Fruit fly (Drosophila melanogaster): ENCODE data around the gene CG9588.

Gene CG9588

dm6 chr3R:13715674-13716454 lies 39.4 kb upstream of the CG9588 start (continued):
- TF ChIP-seq CG5245 (GFP tag; optimal IDR thresholded peaks at IDR 0.05): no peak
- no peak for TF ChIP-seq fd96Cb (tag; optimal IDR thresholded peaks at IDR 0.05)
- peak; percentile 30 for TF ChIP-seq Blimp-1 (GFP tag; optimal IDR thresholded peaks at IDR 0.05)
- peak; percentile 97 for TF ChIP-seq pros (GFP tag; optimal IDR thresholded peaks at IDR 0.05)
- TF ChIP-seq cg (GFP tag; optimal IDR thresholded peaks at IDR 0.05): peak; percentile 17
- TF ChIP-seq CG2199 (GFP tag; IDR thresholded peaks at IDR 0.05): 0 out of 3 replicates have a peak, but pooled peaks have one; percentile 24
- TF ChIP-seq CG10274 (GFP tag; optimal IDR thresholded peaks at IDR 0.05): peak; percentile 44
- TF ChIP-seq ac (GFP tag; optimal IDR thresholded peaks at IDR 0.05): peak; percentile 27
- peak; percentile 59 for TF ChIP-seq kni (GFP tag; optimal IDR thresholded peaks at IDR 0.05)

dm6 chr3R:13715012-13715673 lies 38.7 kb upstream of the CG9588 start, which contains the start of gene kmr:
Gene kmr, plus strand, starts transcription at chr3R:13715207.
- peak; percentile 55; the same call in 1 of the 2 replicates for TF ChIP-seq bowl (GFP tag; IDR thresholded peaks at IDR 0.05)
- peak; percentile 62 for TF ChIP-seq CrebB (tag; optimal IDR thresholded peaks at IDR 0.05)
- peak; percentile 58 for TF ChIP-seq mirr (GFP tag; optimal IDR thresholded peaks at IDR 0.05)
- no peak for TF ChIP-seq CG11456 (GFP tag; IDR thresholded peaks at IDR 0.05)
- peak; percentile 33; the same call in 2 of the 3 replicates for TF ChIP-seq CG11695 (GFP tag; IDR thresholded peaks at IDR 0.05)
- peak; percentile 14; the same call in 1 of the 2 replicates for TF ChIP-seq nerfin-2 (GFP tag; IDR thresholded peaks at IDR 0.05; ENCODE audit: partially characterized antibody)
- peak; percentile 39 for TF ChIP-seq CG6813 (GFP tag; optimal IDR thresholded peaks at IDR 0.05)
- no peak for TF ChIP-seq CG32772 (GFP tag; IDR thresholded peaks at IDR 0.05)
- 0 out of 3 replicates have a peak, but pooled peaks have one; percentile 22 for TF ChIP-seq CG7963 (GFP tag; IDR thresholded peaks at IDR 0.05; ENCODE audit: partially characterized antibody)
- peak; percentile 8 for TF ChIP-seq stwl (tag; optimal IDR thresholded peaks at IDR 0.05)
- TF ChIP-seq Kr (GFP tag; optimal IDR thresholded peaks at IDR 0.05): peak; percentile 73
- peak; percentile 66 for TF ChIP-seq ATbp (GFP tag; optimal IDR thresholded peaks at IDR 0.05)
- TF ChIP-seq CG14014 (GFP tag; IDR thresholded peaks at IDR 0.05): peak; percentile 48; the same call in 1 of the 2 replicates
- peak; percentile 48 for TF ChIP-seq CG18599 (GFP tag; optimal IDR thresholded peaks at IDR 0.05)
- TF ChIP-seq CG10431 (GFP tag; optimal IDR thresholded peaks at IDR 0.05): peak; percentile 29
- peak; percentile 26 for TF ChIP-seq MTF-1 (GFP tag; optimal IDR thresholded peaks at IDR 0.05; ENCODE audit: borderline replicate concordance)
- peak; percentile 64 for TF ChIP-seq Asciz (GFP tag; optimal IDR thresholded peaks at IDR 0.05)
- TF ChIP-seq Dll (GFP tag; IDR thresholded peaks at IDR 0.05; ENCODE audit: partially characterized antibody): 0 out of 4 replicates have a peak, but pooled peaks have one; percentile 16
- TF ChIP-seq sug (tag; optimal IDR thresholded peaks at IDR 0.05): peak; percentile 63
- TF ChIP-seq Dek (tag; optimal IDR thresholded peaks at IDR 0.05): peak; percentile 5
- TF ChIP-seq Lhr (GFP tag; optimal IDR thresholded peaks at IDR 0.05): no peak
- no peak for TF ChIP-seq seq (GFP tag; IDR thresholded peaks at IDR 0.05)
- TF ChIP-seq run (tag; optimal IDR thresholded peaks at IDR 0.05): peak; percentile 24
- TF ChIP-seq pho (GFP tag; optimal IDR thresholded peaks at IDR 0.05): no peak
- TF ChIP-seq CG6175 (GFP tag; IDR thresholded peaks at IDR 0.05): peak; percentile 34; the same call in 1 of the 3 replicates
- TF ChIP-seq dmrt99B (tag; optimal IDR thresholded peaks at IDR 0.05): peak; percentile 39
- no peak for TF ChIP-seq D (optimal IDR thresholded peaks at IDR 0.05)
- TF ChIP-seq D (GFP tag; optimal IDR thresholded peaks at IDR 0.05): peak; percentile 29
- no peak for TF ChIP-seq dan (GFP tag; IDR thresholded peaks at IDR 0.05)
- peak; percentile 55; the same call in 1 of the 2 replicates for TF ChIP-seq Drgx (GFP tag; IDR thresholded peaks at IDR 0.05)
- TF ChIP-seq CG10366 (GFP tag; IDR thresholded peaks at IDR 0.05): no peak
- TF ChIP-seq E2f2 (GFP tag; IDR thresholded peaks at IDR 0.05): peak; percentile 12; the same call in 1 of the 2 replicates
- peak; percentile 39; the same call in 1 of the 2 replicates for TF ChIP-seq sna (GFP tag; IDR thresholded peaks at IDR 0.05; ENCODE audit: partially characterized antibody)
- no peak for TF ChIP-seq en (GFP tag; optimal IDR thresholded peaks at IDR 0.05)
- TF ChIP-seq kah (GFP tag; optimal IDR thresholded peaks at IDR 0.05): peak; percentile 57
- TF ChIP-seq scrt (GFP tag; optimal IDR thresholded peaks at IDR 0.05): peak; percentile 39
